Fruit fly (Drosophila melanogaster) whole organism, adult: Measurements from ENCODE around the gene CG46399.

ENCODE experiments used
- CG12768 ChIP-seq: fragments of 200-800 bp; sonication (Bioruptor generic); optimal IDR thresholded peaks from 2 replicates; lab custom pipeline; 2017; ENCODE audit warnings: missing biosample characterization, missing genetic modification characterization, mild to moderate bottlenecking, moderate library complexity, missing genetic modification reagents
- CG33017 ChIP-seq: fragments of 200-800 bp; sonication (Bioruptor generic); optimal IDR thresholded peaks from 2 replicates; lab custom pipeline; 2018; ENCODE audit warnings: missing biosample characterization, mild to moderate bottlenecking, missing genetic modification characterization, moderate library complexity
- CG7101 ChIP-seq: fragments of 200-800 bp; sonication (Bioruptor generic); optimal IDR thresholded peaks from 2 replicates; lab custom pipeline; 2018; ENCODE audit warnings: missing biosample characterization, mild to moderate bottlenecking, missing genetic modification characterization, moderate library complexity
- Clk ChIP-seq: fragments of 200-800 bp; sonication (Bioruptor generic); optimal IDR thresholded peaks from 2 replicates; lab custom pipeline; 2017; ENCODE audit warnings: missing biosample characterization, missing genetic modification characterization
- bab1 ChIP-seq: fragments of 200-800 bp; sonication (Bioruptor generic); optimal IDR thresholded peaks from 3 replicates; lab custom pipeline; 2019; ENCODE audit warnings: missing biosample characterization, mild to moderate bottlenecking, missing genetic modification characterization, moderate library complexity
- cnc ChIP-seq, 2 experiments: fragments of >200 bp; optimal IDR thresholded peaks; 2 replicates each; lab custom pipeline; 2017
- kay ChIP-seq: fragments of 200-800 bp; sonication (Bioruptor generic); peaks from one replicate; lab custom pipeline; 2016; ENCODE audit warnings: missing biosample characterization, missing genetic modification characterization, borderline replicate concordance

DNA sequence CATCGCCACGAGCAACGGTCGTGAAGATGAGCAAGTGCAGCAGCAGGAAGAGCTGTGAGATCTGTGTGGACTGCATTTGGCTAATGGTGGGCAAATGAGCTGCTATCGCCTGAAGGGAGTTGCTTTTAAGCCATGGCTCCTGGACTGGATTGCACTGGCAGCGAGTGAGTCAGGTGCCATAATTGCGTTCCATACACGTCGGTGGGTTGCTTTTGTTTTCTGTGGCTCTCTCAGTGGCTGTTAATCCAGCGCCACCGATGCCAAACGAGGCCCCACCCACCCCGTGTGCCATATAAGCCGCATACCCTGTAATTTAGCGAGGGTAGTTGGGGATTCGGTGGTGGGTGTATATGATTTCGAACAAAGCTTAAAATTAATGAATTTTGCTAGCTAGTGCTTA, 14.4 kb upstream of the CG46399 start, which contains the start of gene CG12539:
- TF ChIP-seq CG33017 (tag; lab: Kevin White, UChicago) (no peak), CG7101 (tag; lab: Kevin White, UChicago) (no peak), kay (GFP tag; lab: Kevin White, UChicago) (no peak), Clk (no peak), CG12768 (GFP tag; lab: Kevin White, UChicago) (no peak), bab1 (GFP tag; lab: Kevin White, UChicago) (no peak), cnc (optimal IDR thresholded peaks at IDR 0.05; lab: Kevin White, UChicago) (no peak)
